Worm (Caenorhabditis elegans): Measurements from ENCODE around the gene secs-1.

- TF ChIP-seq flt-1 (GFP tag; IDR thresholded peaks at IDR 0.05) (no peak), cog-1 (tag; optimal IDR thresholded peaks at IDR 0.05) (no peak), T22C8.4 (GFP tag; IDR thresholded peaks at IDR 0.05) (no peak)
These were observed 7.5 kb upstream of the secs-1 start, which contains the start of gene C29A12.22 for ce11 chrV:10811763-10812162.

Data from whole organism, midembryonic.